Fruit fly (Drosophila melanogaster) whole organism: ENCODE results near the gene MsR1.

Source experiments
- CG8478 ChIP-seq: fragments of >200 bp; optimal IDR thresholded peaks from 2 replicates; lab custom pipeline; 2018; ENCODE audit warnings: inconsistent platforms
- Dll ChIP-seq: fragments of >200 bp; optimal IDR thresholded peaks from 2 replicates; lab custom pipeline; 2017
- EcR ChIP-seq, 2 experiments: fragments of >200 bp; optimal IDR thresholded peaks; 2 replicates each; lab custom pipeline; 2017; ENCODE audit warnings: missing biosample characterization in 2 of 2, missing genetic modification characterization in 2 of 2, missing genetic modification reagents in 2 of 2
- pan ChIP-seq: fragments of >200 bp; optimal IDR thresholded peaks from 2 replicates; lab custom pipeline; 2017
- psq ChIP-seq: fragments of >200 bp; optimal IDR thresholded peaks from 2 replicates; lab custom pipeline; 2017
- usp ChIP-seq: fragments of >200 bp; optimal IDR thresholded peaks from 2 replicates; lab custom pipeline; 2017; ENCODE audit warnings: missing biosample characterization, missing genetic modification characterization, mixed read lengths

DNA sequence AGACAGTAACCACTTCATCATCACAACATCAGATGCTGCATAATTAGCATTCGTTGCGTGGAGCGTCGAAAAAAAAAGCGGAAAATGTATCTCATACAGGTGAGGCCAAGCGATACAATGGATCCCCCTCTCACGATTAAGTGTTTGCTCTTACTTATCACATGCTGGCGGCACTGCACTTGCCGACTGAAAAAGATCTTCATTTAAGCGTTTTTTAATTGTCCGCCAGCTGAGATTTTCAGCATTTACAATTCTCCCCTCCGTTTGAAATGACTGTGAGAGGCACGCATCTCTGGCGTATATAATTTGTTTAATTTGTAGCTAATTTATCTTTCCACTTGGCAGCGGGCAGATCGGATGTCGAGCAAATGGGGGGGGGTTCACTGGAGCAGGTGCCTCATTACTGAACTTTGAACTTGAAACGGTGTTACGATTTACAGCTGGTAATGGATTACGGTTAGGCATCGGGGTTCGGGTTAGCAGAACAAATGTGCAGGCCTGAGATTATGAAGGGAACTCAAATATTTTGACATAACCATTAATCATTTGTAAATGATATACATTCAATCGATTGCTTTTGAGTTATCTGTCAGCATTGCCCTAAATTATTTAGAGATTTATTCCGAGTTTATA is 66.3 kb downstream of the MsR1 start, which contains the start of gene Mzt1:
- no peak for TF ChIP-seq usp (GFP tag; lab: Kevin White, UChicago)
- no peak for TF ChIP-seq pan (lab: Kevin White, UChicago)
- no peak for TF ChIP-seq EcR (GFP tag; optimal IDR thresholded peaks at IDR 0.05; lab: Kevin White, UChicago)
- TF ChIP-seq psq (lab: Kevin White, UChicago): no peak
- TF ChIP-seq Dll (lab: Kevin White, UChicago): no peak
- no peak for TF ChIP-seq CG8478 (lab: Kevin White, UChicago)
